Fruit fly (Drosophila melanogaster): ENCODE data around the gene CG13907.

CG13907 gene

dm6 chr3L:907673-908323 lies 26.0 kb upstream of the CG13907 start (continued):
- no peak for TF ChIP-seq CG16813 (GFP tag; IDR thresholded peaks at IDR 0.05; ENCODE audit: partially characterized antibody)
- no peak for TF ChIP-seq CG17186 (GFP tag; optimal IDR thresholded peaks at IDR 0.05)
- no peak for TF ChIP-seq CG8478 (optimal IDR thresholded peaks at IDR 0.05)
- no peak for TF ChIP-seq Meics (GFP tag; optimal IDR thresholded peaks at IDR 0.05)
- no peak for TF ChIP-seq CG30431 (GFP tag; optimal IDR thresholded peaks at IDR 0.05)
- no peak for TF ChIP-seq ftz-f1 (GFP tag; optimal IDR thresholded peaks at IDR 0.05)
- no peak for TF ChIP-seq nom (GFP tag; optimal IDR thresholded peaks at IDR 0.05)
- no peak for TF ChIP-seq B-H2 (GFP tag; optimal IDR thresholded peaks at IDR 0.05)
- no peak for TF ChIP-seq CG6765 (GFP tag; optimal IDR thresholded peaks at IDR 0.05)
- peak; percentile 39 for TF ChIP-seq CG17328 (GFP tag; IDR thresholded peaks at IDR 0.05)
- no peak for TF ChIP-seq CG32532 (GFP tag; IDR thresholded peaks at IDR 0.05)
- peak; percentile 47 for TF ChIP-seq CG7839 (tag; optimal IDR thresholded peaks at IDR 0.05)
- no peak for TF ChIP-seq CG15514 (GFP tag; optimal IDR thresholded peaks at IDR 0.05)
- no peak for TF ChIP-seq stwl (tag; optimal IDR thresholded peaks at IDR 0.05)
- TF ChIP-seq chn (GFP tag; optimal IDR thresholded peaks at IDR 0.05): no peak
- no peak for TF ChIP-seq ranshi (GFP tag; IDR thresholded peaks at IDR 0.05)
- TF ChIP-seq H2.0 (GFP tag; IDR thresholded peaks at IDR 0.05): no peak
- no peak for TF ChIP-seq CG1647 (GFP tag; optimal IDR thresholded peaks at IDR 0.05)
- TF ChIP-seq dmrt11E (tag; optimal IDR thresholded peaks at IDR 0.05): peak; percentile 68
- TF ChIP-seq klu (GFP tag; IDR thresholded peaks at IDR 0.05): no peak
- TF ChIP-seq caup (GFP tag; optimal IDR thresholded peaks at IDR 0.05; ENCODE audit: severe bottlenecking): no peak
- TF ChIP-seq toy (GFP tag; IDR thresholded peaks at IDR 0.05): no peak
- peak; percentile 28 for TF ChIP-seq CG4820 (GFP tag; optimal IDR thresholded peaks at IDR 0.05)
- peak; percentile 92 for TF ChIP-seq sens (GFP tag)
- TF ChIP-seq row (GFP tag; IDR thresholded peaks at IDR 0.05): peak; percentile 73
- TF ChIP-seq hb (GFP tag; IDR thresholded peaks at IDR 0.05; ENCODE audit: partially characterized antibody): no peak
- TF ChIP-seq Doc3 (GFP tag; IDR thresholded peaks at IDR 0.05; ENCODE audit: partially characterized antibody): no peak
- TF ChIP-seq CG14860 (GFP tag; IDR thresholded peaks at IDR 0.05; ENCODE audit: partially characterized antibody): no peak
- TF ChIP-seq CG31388 (GFP tag; optimal IDR thresholded peaks at IDR 0.05): no peak
- no peak for TF ChIP-seq CG12769 (tag; optimal IDR thresholded peaks at IDR 0.05)
- no peak for TF ChIP-seq CG12155 (GFP tag; optimal IDR thresholded peaks at IDR 0.05)
- peak; percentile 13 for TF ChIP-seq pnt (GFP tag; optimal IDR thresholded peaks at IDR 0.05)
- TF ChIP-seq CG2678 (tag; optimal IDR thresholded peaks at IDR 0.05): peak; percentile 55
- TF ChIP-seq gro (GFP tag; optimal IDR thresholded peaks at IDR 0.05): no peak
- TF ChIP-seq CG11093 (GFP tag; IDR thresholded peaks at IDR 0.05): no peak
- TF ChIP-seq E2f1 (GFP tag; IDR thresholded peaks at IDR 0.05): no peak
- TF ChIP-seq CG3995 (GFP tag; optimal IDR thresholded peaks at IDR 0.05): no peak
- no peak for TF ChIP-seq Optix (GFP tag; IDR thresholded peaks at IDR 0.05)
- no peak for TF ChIP-seq tup (GFP tag; optimal IDR thresholded peaks at IDR 0.05)
- TF ChIP-seq sisA (GFP tag; IDR thresholded peaks at IDR 0.05): peak; percentile 50; the same call in 1 of the 2 replicates
- TF ChIP-seq CG18476 (GFP tag; optimal IDR thresholded peaks at IDR 0.05): no peak
- TF ChIP-seq Dfd (GFP tag; optimal IDR thresholded peaks at IDR 0.05): no peak
- no peak for TF ChIP-seq Ravus (GFP tag; IDR thresholded peaks at IDR 0.05)
- TF ChIP-seq CG8281 (tag; optimal IDR thresholded peaks at IDR 0.05): no peak
- no peak for TF ChIP-seq zen (tag; optimal IDR thresholded peaks at IDR 0.05)
- TF ChIP-seq disco-r (GFP tag; optimal IDR thresholded peaks at IDR 0.05): no peak
- TF ChIP-seq CG15073 (GFP tag; optimal IDR thresholded peaks at IDR 0.05): no peak
- TF ChIP-seq hbn (GFP tag; IDR thresholded peaks at IDR 0.05; ENCODE audit: partially characterized antibody): no peak
- 0 out of 3 replicates have a peak, but pooled peaks have one; percentile 17 for TF ChIP-seq croc (GFP tag; conservative IDR thresholded peaks at IDR 0.05)
- peak; percentile 40 for TF ChIP-seq CG4424 (GFP tag; optimal IDR thresholded peaks at IDR 0.05)
- TF ChIP-seq CG13287 (GFP tag; IDR thresholded peaks at IDR 0.05; ENCODE audit: partially characterized antibody): no peak
